Fruit fly (Drosophila melanogaster): ENCODE measurements around the gene CG9004.

CG9004 gene

dm6 chr3L:2328804-2329203, 44.7 kb upstream of the CG9004 start:
- TF ChIP-seq gfzf (GFP tag; optimal IDR thresholded peaks at IDR 0.05) (no peak), oc (tag; optimal IDR thresholded peaks at IDR 0.05) (no peak), Fer3 (tag; optimal IDR thresholded peaks at IDR 0.05) (no peak), bab2 (GFP tag; optimal IDR thresholded peaks at IDR 0.05) (no peak), CG3281 (GFP tag; optimal IDR thresholded peaks at IDR 0.05) (no peak), Atf3 (GFP tag; optimal IDR thresholded peaks at IDR 0.05) (no peak), CG9797 (GFP tag; optimal IDR thresholded peaks at IDR 0.05) (no peak), CoRest (tag; optimal IDR thresholded peaks at IDR 0.05) (no peak), CG17568 (GFP tag; optimal IDR thresholded peaks at IDR 0.05) (no peak), CG6175 (GFP tag; IDR thresholded peaks at IDR 0.05) (no peak), CG16813 (GFP tag; IDR thresholded peaks at IDR 0.05; ENCODE audit: partially characterized antibody) (no peak), Elba2 (GFP tag; optimal IDR thresholded peaks at IDR 0.05) (no peak), CG12659 (GFP tag; optimal IDR thresholded peaks at IDR 0.05) (no peak), CG11398 (GFP tag; optimal IDR thresholded peaks at IDR 0.05) (no peak), Hand (GFP tag; optimal IDR thresholded peaks at IDR 0.05) (no peak), CG8388 (GFP tag; optimal IDR thresholded peaks at IDR 0.05) (no peak), Lim3 (GFP tag; IDR thresholded peaks at IDR 0.05) (no peak)

dm6 chr3L:2332228-2332627, 41.3 kb upstream of the CG9004 start:
- no peak for TF ChIP-seq bab2 (GFP tag; optimal IDR thresholded peaks at IDR 0.05)
- TF ChIP-seq pnt (GFP tag; optimal IDR thresholded peaks at IDR 0.05): no peak
- no peak for TF ChIP-seq Stat92E (GFP tag; optimal IDR thresholded peaks at IDR 0.05)
- TF ChIP-seq lab (GFP tag; optimal IDR thresholded peaks at IDR 0.05): peak; percentile 58
- no peak for TF ChIP-seq CG12219 (GFP tag; optimal IDR thresholded peaks at IDR 0.05)
- no peak for TF ChIP-seq otp (GFP tag; IDR thresholded peaks at IDR 0.05)
- TF ChIP-seq Rfx (GFP tag; IDR thresholded peaks at IDR 0.05): peak; percentile 32; the same call in 1 of the 2 replicates
- TF ChIP-seq CG11247 (GFP tag; IDR thresholded peaks at IDR 0.05): no peak
- no peak for TF ChIP-seq p53 (GFP tag; optimal IDR thresholded peaks at IDR 0.05)
- TF ChIP-seq Lim3 (GFP tag; IDR thresholded peaks at IDR 0.05): no peak
- TF ChIP-seq tin (GFP tag; optimal IDR thresholded peaks at IDR 0.05): no peak
- TF ChIP-seq CG18599 (GFP tag; optimal IDR thresholded peaks at IDR 0.05): peak; percentile 67
- no peak for TF ChIP-seq ind (GFP tag; optimal IDR thresholded peaks at IDR 0.05)
- no peak for TF ChIP-seq gfzf (GFP tag; optimal IDR thresholded peaks at IDR 0.05)
- 0 out of 2 replicates have a peak, but pooled peaks have one; percentile 12 for TF ChIP-seq ssp (GFP tag; IDR thresholded peaks at IDR 0.05)
- peak; percentile 18; the same call in 1 of the 2 replicates for TF ChIP-seq vvl (GFP tag; IDR thresholded peaks at IDR 0.05)
- TF ChIP-seq oc (tag; optimal IDR thresholded peaks at IDR 0.05): no peak
- TF ChIP-seq Scr (GFP tag; IDR thresholded peaks at IDR 0.05; ENCODE audit: partially characterized antibody): no peak
- TF ChIP-seq CG13894 (tag; optimal IDR thresholded peaks at IDR 0.05): no peak
- TF ChIP-seq Dp (GFP tag; optimal IDR thresholded peaks at IDR 0.05): no peak
- TF ChIP-seq CG2120 (GFP tag; optimal IDR thresholded peaks at IDR 0.05): peak; percentile 23
- 0 out of 3 replicates have a peak, but pooled peaks have one; percentile 28 for TF ChIP-seq CG7357 (GFP tag; IDR thresholded peaks at IDR 0.05)
- TF ChIP-seq Dbx (GFP tag; IDR thresholded peaks at IDR 0.05): no peak
- TF ChIP-seq Fer1 (GFP tag; optimal IDR thresholded peaks at IDR 0.05): peak; percentile 1
- no peak for TF ChIP-seq klu (GFP tag; IDR thresholded peaks at IDR 0.05)
- TF ChIP-seq usp (GFP tag; optimal IDR thresholded peaks at IDR 0.05): no peak
- TF ChIP-seq Ptx1 (GFP tag; IDR thresholded peaks at IDR 0.05): 0 out of 2 replicates have a peak, but pooled peaks have one; percentile 9
- TF ChIP-seq Nf-YB (GFP tag; optimal IDR thresholded peaks at IDR 0.05): no peak
- TF ChIP-seq CG18011 (GFP tag; optimal IDR thresholded peaks at IDR 0.05): no peak
- no peak for TF ChIP-seq Aef1 (GFP tag; IDR thresholded peaks at IDR 0.05)
- TF ChIP-seq H2.0 (GFP tag; IDR thresholded peaks at IDR 0.05): no peak
- TF ChIP-seq shn (GFP tag; optimal IDR thresholded peaks at IDR 0.05): no peak
- no peak for TF ChIP-seq exex (tag; optimal IDR thresholded peaks at IDR 0.05)
- TF ChIP-seq Hmr (GFP tag; optimal IDR thresholded peaks at IDR 0.05): peak; percentile 0
- TF ChIP-seq CG11504 (tag; optimal IDR thresholded peaks at IDR 0.05): peak; percentile 8
- TF ChIP-seq nau (GFP tag; optimal IDR thresholded peaks at IDR 0.05): no peak
- TF ChIP-seq Gug (GFP tag; IDR thresholded peaks at IDR 0.05): no peak
